Fruit fly (Drosophila melanogaster) whole organism, prepupa: ENCODE data around the gene CG4783.

Source experiments
- CG31627 ChIP-seq: fragments of 200-800 bp; sonication (Bioruptor generic); optimal IDR thresholded peaks from 3 replicates; lab custom pipeline; 2016; ENCODE audit warnings: missing biosample characterization, missing genetic modification characterization
- Lpt ChIP-seq: fragments of 200-800 bp; sonication (Bioruptor generic); optimal IDR thresholded peaks from 3 replicates; lab custom pipeline; 2016; ENCODE audit warnings: missing biosample characterization, missing genetic modification characterization
- dsx ChIP-seq: fragments of 200-800 bp; optimal IDR thresholded peaks from 3 replicates; lab custom pipeline; 2019; ENCODE audit warnings: missing biosample characterization, mild to moderate bottlenecking, missing genetic modification characterization, moderate library complexity; ENCODE audit not compliant: poor library complexity, severe bottlenecking
- fd59A ChIP-seq: fragments of 200-800 bp; sonication (Bioruptor generic); optimal IDR thresholded peaks from 2 replicates; lab custom pipeline; 2017; ENCODE audit warnings: missing biosample characterization, mild to moderate bottlenecking, missing genetic modification characterization, missing genetic modification reagents
- spab ChIP-seq: fragments of 200-800 bp; sonication (Bioruptor generic); optimal IDR thresholded peaks from 2 replicates; lab custom pipeline; 2017; ENCODE audit warnings: missing biosample characterization, mild to moderate bottlenecking, missing genetic modification characterization, missing genetic modification reagents

- TF ChIP-seq fd59A (GFP tag; lab: Kevin White, UChicago), result no peak
- TF ChIP-seq dsx, result no peak
- TF ChIP-seq CG31627 (GFP tag; lab: Kevin White, UChicago), result no peak
- TF ChIP-seq Lpt (GFP tag; lab: Kevin White, UChicago), result no peak
- no peak for TF ChIP-seq spab (GFP tag; lab: Kevin White, UChicago)
Measured at dm6 chr3R:19942312-19942711, 5.9 kb upstream of the CG4783 start, which contains the start of gene CG46042.
